Fruit fly (Drosophila melanogaster) whole organism, embryonic: ENCODE data around the gene CG17562.
A peak's percentile ranks its signal among the peaks of the same experiment; 100 is the strongest.

ENCODE experiments used
- Ada2b ChIP-seq: fragments of 200-800 bp; sonication (Bioruptor generic); IDR thresholded peaks from 2 replicates; pipeline ENCODE4 v1.3.6; 2022; ENCODE audit warnings: missing biosample characterization, missing genetic modification characterization
- Adf1 ChIP-seq: fragments of 200-800 bp; sonication (Bioruptor generic); IDR thresholded peaks from 2 replicates; pipeline ENCODE4 v1.3.6; 2022; ENCODE audit warnings: missing biosample characterization, missing genetic modification characterization
- Atf3 ChIP-seq: fragments of 200-800 bp; sonication (Bioruptor generic); optimal IDR thresholded peaks from 3 replicates; lab custom pipeline; 2016; ENCODE audit warnings: missing biosample characterization, missing genetic modification characterization
- Bdp1 ChIP-seq: fragments of 200-800 bp; sonication (Bioruptor generic); optimal IDR thresholded peaks from 3 replicates; lab custom pipeline; 2016; ENCODE audit warnings: missing biosample characterization, missing genetic modification characterization
- CG10565 ChIP-seq: fragments of 200-800 bp; sonication (Bioruptor generic); optimal IDR thresholded peaks from 3 replicates; lab custom pipeline; 2016; ENCODE audit warnings: missing biosample characterization, mild to moderate bottlenecking, missing genetic modification characterization
- CG13424 ChIP-seq: fragments of 200-800 bp; sonication (Bioruptor generic); optimal IDR thresholded peaks from 2 replicates; lab custom pipeline; 2019; ENCODE audit warnings: missing biosample characterization, mild to moderate bottlenecking, missing genetic modification characterization, moderate library complexity
- CG14860 ChIP-seq: fragments of 200-800 bp; sonication (Bioruptor generic); IDR thresholded peaks from 3 replicates; pipeline ENCODE4 v1.3.6; 2022; ENCODE audit warnings: missing biosample characterization, missing genetic modification characterization; ENCODE audit not compliant: partially characterized antibody
- CG15696 ChIP-seq: fragments of 200-800 bp; sonication (Bioruptor generic); optimal IDR thresholded peaks from 2 replicates; lab custom pipeline; 2019; ENCODE audit warnings: missing biosample characterization, mild to moderate bottlenecking, missing genetic modification characterization, moderate library complexity
- CG1603 ChIP-seq: fragments of 200-800 bp; sonication (Bioruptor generic); optimal IDR thresholded peaks from 2 replicates; lab custom pipeline; 2019; ENCODE audit warnings: missing biosample characterization, mild to moderate bottlenecking, missing genetic modification characterization, moderate library complexity
- CG17802 ChIP-seq: fragments of 200-800 bp; sonication (Bioruptor generic); optimal IDR thresholded peaks from 2 replicates; lab custom pipeline; 2018; ENCODE audit warnings: missing biosample characterization, mild to moderate bottlenecking, missing genetic modification characterization, moderate library complexity
- CG1832 ChIP-seq: fragments of 200-800 bp; sonication (Bioruptor generic); optimal IDR thresholded peaks from 2 replicates; lab custom pipeline; 2017; ENCODE audit warnings: missing biosample characterization, mild to moderate bottlenecking, missing genetic modification characterization, inconsistent platforms
- CG3281 ChIP-seq: fragments of 200-800 bp; sonication (Bioruptor generic); optimal IDR thresholded peaks from 3 replicates; lab custom pipeline; 2017; ENCODE audit warnings: missing biosample characterization, mild to moderate bottlenecking, missing genetic modification characterization
- CG4424 ChIP-seq: fragments of 200-800 bp; sonication (Bioruptor generic); optimal IDR thresholded peaks from 3 replicates; lab custom pipeline; 2016; ENCODE audit warnings: missing biosample characterization, missing genetic modification characterization
- CG5953 ChIP-seq: fragments of 200-800 bp; sonication (Bioruptor generic); IDR thresholded peaks from 2 replicates; pipeline ENCODE4 v1.3.6; 2022; ENCODE audit warnings: missing biosample characterization, missing genetic modification characterization
- CG7271 ChIP-seq: fragments of 200-800 bp; sonication (Bioruptor generic); optimal IDR thresholded peaks from 2 replicates; lab custom pipeline; 2018; ENCODE audit warnings: missing biosample characterization, mild to moderate bottlenecking, missing genetic modification characterization, moderate library complexity
- CG7839 ChIP-seq: fragments of 200-800 bp; sonication (Bioruptor generic); optimal IDR thresholded peaks from 3 replicates; lab custom pipeline; 2018; ENCODE audit warnings: missing biosample characterization, mild to moderate bottlenecking, missing genetic modification characterization, moderate library complexity
- CG9215 ChIP-seq: fragments of 200-800 bp; sonication (Bioruptor generic); IDR thresholded peaks from 2 replicates; pipeline ENCODE4 v1.3.6; 2022; ENCODE audit warnings: missing biosample characterization, missing genetic modification characterization
- CG9876 ChIP-seq: fragments of 200-800 bp; sonication (Bioruptor generic); optimal IDR thresholded peaks from 2 replicates; lab custom pipeline; 2016; ENCODE audit warnings: missing biosample characterization, missing genetic modification characterization
- CHES-1-like ChIP-seq: fragments of 200-800 bp; sonication (Bioruptor generic); optimal IDR thresholded peaks from 2 replicates; lab custom pipeline; 2016; ENCODE audit warnings: missing biosample characterization, missing genetic modification characterization
- Dfd ChIP-seq, 2 experiments: fragments of >200 bp; optimal IDR thresholded peaks; 2 replicates each; lab custom pipeline; 2017; ENCODE audit warnings: missing biosample characterization in 2 of 2, missing genetic modification characterization in 2 of 2
- Doc2 ChIP-seq: fragments of 200-800 bp; sonication (Bioruptor generic); IDR thresholded peaks from 2 replicates; pipeline ENCODE4 v1.3.6; 2022; ENCODE audit warnings: missing biosample characterization, missing genetic modification characterization
- Dp ChIP-seq: fragments of 200-800 bp; sonication (Bioruptor generic); optimal IDR thresholded peaks from 2 replicates; lab custom pipeline; 2018; ENCODE audit warnings: missing biosample characterization, mild to moderate bottlenecking, missing genetic modification characterization, moderate library complexity
- ERR ChIP-seq: fragments of 200-800 bp; sonication (Bioruptor generic); optimal IDR thresholded peaks from 2 replicates; lab custom pipeline; 2016; ENCODE audit warnings: missing biosample characterization, missing genetic modification characterization
- Elba2 ChIP-seq: fragments of 200-800 bp; sonication (Bioruptor generic); optimal IDR thresholded peaks from 3 replicates; lab custom pipeline; 2016; ENCODE audit warnings: missing biosample characterization, missing genetic modification characterization
- Ets65A ChIP-seq: fragments of 200-800 bp; sonication (Bioruptor generic); peaks from one replicate; lab custom pipeline; 2016; ENCODE audit warnings: missing biosample characterization, missing genetic modification characterization
- Fer1 ChIP-seq: fragments of 200-800 bp; sonication (Bioruptor generic); optimal IDR thresholded peaks from 2 replicates; lab custom pipeline; 2017; ENCODE audit warnings: missing biosample characterization, mild to moderate bottlenecking, missing genetic modification characterization
- Hr78 ChIP-seq, 2 experiments: fragments of 200-800 bp in 1 of 2; fragments of >200 bp in 1 of 2; sonication (Bioruptor generic) in 1 of 2; optimal IDR thresholded peaks; 2 replicates each; lab custom pipeline; 2017 to 2019; ENCODE audit warnings: missing biosample characterization in 2 of 2, missing genetic modification characterization in 2 of 2, mild to moderate bottlenecking in 1 of 2, moderate library complexity in 1 of 2
- Mrtf ChIP-seq: fragments of 200-800 bp; sonication (Bioruptor generic); IDR thresholded peaks from 3 replicates; pipeline ENCODE4 v1.3.6; 2022; ENCODE audit warnings: missing biosample characterization, missing genetic modification characterization
- NFAT ChIP-seq: fragments of 200-800 bp; sonication (Bioruptor generic); IDR thresholded peaks from 2 replicates; pipeline ENCODE4 v1.3.6; 2022; ENCODE audit warnings: missing biosample characterization, missing genetic modification characterization
- Neu2 ChIP-seq: fragments of 200-800 bp; sonication (Bioruptor generic); optimal IDR thresholded peaks from 3 replicates; lab custom pipeline; 2016; ENCODE audit warnings: missing biosample characterization, missing genetic modification characterization, borderline replicate concordance
- Spps ChIP-seq: fragments of 200-800 bp; sonication (Bioruptor generic); optimal IDR thresholded peaks from 2 replicates; lab custom pipeline; 2018; ENCODE audit warnings: missing biosample characterization, mild to moderate bottlenecking, missing genetic modification characterization
- amos ChIP-seq: fragments of 200-800 bp; sonication (Bioruptor generic); IDR thresholded peaks from 2 replicates; pipeline ENCODE4 v1.3.6; 2022; ENCODE audit warnings: missing biosample characterization, missing genetic modification characterization; ENCODE audit not compliant: partially characterized antibody
- bigmax ChIP-seq: fragments of 200-800 bp; sonication (Bioruptor generic); optimal IDR thresholded peaks from 2 replicates; lab custom pipeline; 2018; ENCODE audit warnings: missing biosample characterization, mild to moderate bottlenecking, missing genetic modification characterization
- chn ChIP-seq: fragments of 200-800 bp; sonication (Bioruptor generic); optimal IDR thresholded peaks from 2 replicates; lab custom pipeline; 2016; ENCODE audit warnings: missing biosample characterization, missing genetic modification characterization
- corto ChIP-seq: fragments of 200-800 bp; sonication (Bioruptor generic); optimal IDR thresholded peaks from 2 replicates; lab custom pipeline; 2016; ENCODE audit warnings: missing biosample characterization, mild to moderate bottlenecking, missing genetic modification characterization, moderate library complexity
- disco-r ChIP-seq: fragments of 200-800 bp; sonication (Bioruptor generic); optimal IDR thresholded peaks from 2 replicates; lab custom pipeline; 2016; ENCODE audit warnings: missing biosample characterization, missing genetic modification characterization
- grau ChIP-seq: fragments of 200-800 bp; optimal IDR thresholded peaks from 3 replicates; lab custom pipeline; 2019; ENCODE audit warnings: missing biosample characterization, mild to moderate bottlenecking, missing genetic modification characterization, moderate library complexity
- jing ChIP-seq: fragments of 200-800 bp; sonication (Bioruptor generic); optimal IDR thresholded peaks from 2 replicates; lab custom pipeline; 2018; ENCODE audit warnings: missing biosample characterization, mild to moderate bottlenecking, missing genetic modification characterization
- ken ChIP-seq: fragments of 200-800 bp; sonication (Bioruptor generic); IDR thresholded peaks from 3 replicates; pipeline ENCODE4 v1.3.6; 2022; ENCODE audit warnings: missing biosample characterization, missing genetic modification characterization
- lola ChIP-seq, 3 experiments: fragments of >200 bp in 2 of 3; fragments of 200-800 bp in 1 of 3; sonication (Bioruptor generic) in 1 of 3; optimal IDR thresholded peaks; 2 replicates each; lab custom pipeline; 2017 to 2019; ENCODE audit warnings: missing biosample characterization in 3 of 3, missing genetic modification characterization in 3 of 3, mild to moderate bottlenecking in 1 of 3, moderate library complexity in 1 of 3
- maf-S ChIP-seq: fragments of 200-800 bp; sonication (Bioruptor generic); optimal IDR thresholded peaks from 2 replicates; lab custom pipeline; 2016; ENCODE audit warnings: missing biosample characterization, missing genetic modification characterization
- oc ChIP-seq: fragments of 200-800 bp; sonication (Bioruptor generic); optimal IDR thresholded peaks from 2 replicates; lab custom pipeline; 2018; ENCODE audit warnings: missing biosample characterization, mild to moderate bottlenecking, missing genetic modification characterization, moderate library complexity
- pho ChIP-seq: fragments of 200-800 bp; sonication (Bioruptor generic); optimal IDR thresholded peaks from 2 replicates; lab custom pipeline; 2016; ENCODE audit warnings: missing biosample characterization, missing genetic modification characterization
- repo ChIP-seq: fragments of 200-800 bp; sonication (Bioruptor generic); optimal IDR thresholded peaks from 2 replicates; lab custom pipeline; 2016; ENCODE audit warnings: missing biosample characterization, missing genetic modification characterization
- schlank ChIP-seq: fragments of 200-800 bp; sonication (Bioruptor generic); optimal IDR thresholded peaks from 2 replicates; lab custom pipeline; 2018; ENCODE audit warnings: missing biosample characterization, mild to moderate bottlenecking, missing genetic modification characterization
- sens ChIP-seq: fragments of 200-800 bp; sonication (Bioruptor generic); peaks from one replicate; lab custom pipeline; 2016; ENCODE audit warnings: missing biosample characterization, missing genetic modification characterization
- sim ChIP-seq: fragments of 200-800 bp; sonication (Bioruptor generic); IDR thresholded peaks from 2 replicates; pipeline ENCODE4 v1.3.6; 2022; ENCODE audit warnings: missing biosample characterization, missing genetic modification characterization
- sqz ChIP-seq: fragments of 200-800 bp; sonication (Bioruptor generic); optimal IDR thresholded peaks from 3 replicates; lab custom pipeline; 2018; ENCODE audit warnings: missing biosample characterization, mild to moderate bottlenecking, missing genetic modification characterization
- stwl ChIP-seq: fragments of 200-800 bp; sonication (Bioruptor generic); optimal IDR thresholded peaks from 3 replicates; lab custom pipeline; 2018; ENCODE audit warnings: missing biosample characterization, mild to moderate bottlenecking, missing genetic modification characterization, moderate library complexity
- tio ChIP-seq: fragments of 200-800 bp; sonication (Bioruptor generic); optimal IDR thresholded peaks from 2 replicates; lab custom pipeline; 2017; ENCODE audit warnings: missing biosample characterization, missing genetic modification characterization, inconsistent platforms
- unc-4 ChIP-seq: fragments of 200-800 bp; sonication (Bioruptor generic); IDR thresholded peaks from 2 replicates; pipeline ENCODE4 v1.3.6; 2022; ENCODE audit warnings: missing biosample characterization, missing genetic modification characterization; ENCODE audit not compliant: partially characterized antibody
- zfh1 ChIP-seq: fragments of 200-800 bp; sonication (Bioruptor generic); IDR thresholded peaks from 3 replicates; pipeline ENCODE4 v1.3.6; 2022; ENCODE audit warnings: missing biosample characterization, missing genetic modification characterization

The CG17562 gene

DNA sequence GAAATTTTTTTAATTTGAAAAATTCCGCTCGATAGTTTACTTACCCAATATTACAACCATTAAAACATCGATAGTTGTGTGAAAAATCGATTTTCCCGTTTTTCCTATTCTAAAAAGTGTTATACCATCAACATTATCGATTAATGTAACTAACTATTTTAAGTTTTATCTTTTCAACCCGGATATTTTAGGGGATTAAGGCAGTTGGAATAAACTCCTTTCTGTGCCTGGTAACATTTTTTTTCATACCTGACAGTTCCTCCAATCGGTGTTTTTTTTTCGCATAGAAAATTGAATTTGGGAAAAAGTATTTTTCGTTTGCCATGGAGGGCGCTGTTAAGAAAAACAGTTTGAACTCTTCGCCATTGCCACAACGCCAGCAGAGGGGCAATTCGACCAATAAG, 24.9 kb downstream of the CG17562 start, which contains the start of gene nonA-l (continued):
- TF ChIP-seq grau (no peak), repo (GFP tag; lab: Kevin White, UChicago) (no peak), CG14860 (GFP tag; lab: Robert Waterston, UW) (peak; percentile 83), tio (no peak), zfh1 (GFP tag; lab: Robert Waterston, UW) (no peak), CHES-1-like (GFP tag; lab: Kevin White, UChicago) (no peak), bigmax (GFP tag; lab: Kevin White, UChicago) (no peak), stwl (tag; lab: Kevin White, UChicago) (peak; percentile 83), Bdp1 (GFP tag; lab: Kevin White, UChicago) (no peak), CG10565 (GFP tag; lab: Kevin White, UChicago) (no peak), CG7271 (no peak), Dfd (GFP tag; optimal IDR thresholded peaks at IDR 0.05; lab: Kevin White, UChicago) (no peak), CG13424 (tag; lab: Kevin White, UChicago) (no peak), CG9876 (GFP tag; lab: Kevin White, UChicago) (no peak), maf-S (GFP tag; lab: Kevin White, UChicago) (no peak), Atf3 (GFP tag; lab: Kevin White, UChicago) (no peak), CG15696 (tag; lab: Kevin White, UChicago) (no peak), jing (GFP tag; lab: Kevin White, UChicago) (no peak), Fer1 (GFP tag; lab: Kevin White, UChicago) (no peak), corto (GFP tag; lab: Kevin White, UChicago) (no peak), CG1603 (tag; lab: Kevin White, UChicago) (peak; percentile 55), lola (GFP tag; optimal IDR thresholded peaks at IDR 0.05; lab: Kevin White, UChicago) (no peak), Spps (tag; lab: Kevin White, UChicago) (no peak), Neu2 (GFP tag; lab: Kevin White, UChicago) (no peak), Ets65A (GFP tag; lab: Kevin White, UChicago) (no peak), chn (GFP tag; lab: Kevin White, UChicago) (no peak), CG1832 (GFP tag; lab: Kevin White, UChicago) (no peak), schlank (tag; lab: Kevin White, UChicago) (no peak), pho (GFP tag; lab: Kevin White, UChicago) (no peak), Mrtf (no peak), sqz (peak; percentile 20), sim (GFP tag; lab: Robert Waterston, UW) (no peak), Hr78 (GFP tag; optimal IDR thresholded peaks at IDR 0.05; lab: Kevin White, UChicago) (no peak), disco-r (no peak), Elba2 (peak; percentile 36), Ada2b (GFP tag; lab: Robert Waterston, UW) (no peak), Doc2 (GFP tag; lab: Robert Waterston, UW) (no peak), amos (GFP tag; lab: Robert Waterston, UW) (peak; percentile 87), CG9215 (GFP tag; lab: Robert Waterston, UW) (no peak), ERR (GFP tag; lab: Kevin White, UChicago) (no peak), CG3281 (no peak), oc (tag; lab: Kevin White, UChicago) (no peak), CG5953 (GFP tag; lab: Robert Waterston, UW) (no peak), Adf1 (no peak), CG17802 (no peak), unc-4 (GFP tag; lab: Robert Waterston, UW) (peak; percentile 87), sens (no peak), NFAT (GFP tag; lab: Robert Waterston, UW) (no peak), CG7839 (tag; lab: Kevin White, UChicago) (no peak), Dp (GFP tag; lab: Kevin White, UChicago) (peak; percentile 92), ken (GFP tag; lab: Robert Waterston, UW) (no peak), CG4424 (GFP tag; lab: Kevin White, UChicago) (no peak)
